Fruit fly (Drosophila melanogaster) whole organism, embryonic: ENCODE results near the gene nst.

Experiments
- Adf1 ChIP-seq: fragments of 200-800 bp; sonication (Bioruptor generic); IDR thresholded peaks from 2 replicates; pipeline ENCODE4 v1.3.6; 2022; ENCODE audit warnings: missing biosample characterization, missing genetic modification characterization
- Atf3 ChIP-seq: fragments of 200-800 bp; sonication (Bioruptor generic); optimal IDR thresholded peaks from 3 replicates; lab custom pipeline; 2016; ENCODE audit warnings: missing biosample characterization, missing genetic modification characterization
- Atf6 ChIP-seq: fragments of 200-800 bp; sonication (Bioruptor generic); IDR thresholded peaks from 2 replicates; pipeline ENCODE4 v1.3.6; 2022; ENCODE audit warnings: missing biosample characterization, missing genetic modification characterization
- B-H2 ChIP-seq: fragments of 200-800 bp; sonication (Bioruptor generic); optimal IDR thresholded peaks from 2 replicates; lab custom pipeline; 2018; ENCODE audit warnings: missing biosample characterization, mild to moderate bottlenecking, missing genetic modification characterization
- CG10209 ChIP-seq: fragments of 200-800 bp; sonication (Bioruptor generic); optimal IDR thresholded peaks from 3 replicates; lab custom pipeline; 2017; ENCODE audit warnings: missing biosample characterization, mild to moderate bottlenecking, missing genetic modification characterization, missing genetic modification reagents
- CG11398 ChIP-seq: fragments of 200-800 bp; sonication (Bioruptor generic); optimal IDR thresholded peaks from 2 replicates; lab custom pipeline; 2016; ENCODE audit warnings: missing biosample characterization, missing genetic modification characterization
- CG11723 ChIP-seq: fragments of 200-800 bp; sonication (Bioruptor generic); optimal IDR thresholded peaks from 2 replicates; lab custom pipeline; 2017; ENCODE audit warnings: missing biosample characterization, mild to moderate bottlenecking, missing genetic modification characterization
- CG12942 ChIP-seq: fragments of 200-800 bp; sonication (Bioruptor generic); optimal IDR thresholded peaks from 3 replicates; lab custom pipeline; 2016; ENCODE audit warnings: missing biosample characterization, missing genetic modification characterization
- CG13123 ChIP-seq: fragments of 200-800 bp; sonication (Bioruptor generic); optimal IDR thresholded peaks from 2 replicates; lab custom pipeline; 2016; ENCODE audit warnings: missing biosample characterization, missing genetic modification characterization
- CG14965 ChIP-seq: fragments of 200-800 bp; sonication (Bioruptor generic); optimal IDR thresholded peaks from 2 replicates; lab custom pipeline; 2016; ENCODE audit warnings: missing biosample characterization, missing genetic modification characterization, borderline replicate concordance
- CG15696 ChIP-seq: fragments of 200-800 bp; sonication (Bioruptor generic); optimal IDR thresholded peaks from 2 replicates; lab custom pipeline; 2019; ENCODE audit warnings: missing biosample characterization, mild to moderate bottlenecking, missing genetic modification characterization, moderate library complexity
- CG17912 ChIP-seq: fragments of 200-800 bp; sonication (Bioruptor generic); optimal IDR thresholded peaks from 2 replicates; lab custom pipeline; 2018; ENCODE audit warnings: missing biosample characterization, mild to moderate bottlenecking, missing genetic modification characterization
- CG18011 ChIP-seq: fragments of 200-800 bp; sonication (Bioruptor generic); optimal IDR thresholded peaks from 2 replicates; lab custom pipeline; 2017; ENCODE audit warnings: missing biosample characterization, missing genetic modification characterization, mild to moderate bottlenecking, moderate library complexity, missing genotype
- CG2712 ChIP-seq: fragments of 200-800 bp; optimal IDR thresholded peaks from 3 replicates; lab custom pipeline; 2019; ENCODE audit warnings: missing biosample characterization, mild to moderate bottlenecking, missing genetic modification characterization, moderate library complexity
- CG4730 ChIP-seq: fragments of 200-800 bp; sonication (Bioruptor generic); IDR thresholded peaks from 2 replicates; pipeline ENCODE4 v1.3.6; 2022; ENCODE audit warnings: missing biosample characterization, missing genetic modification characterization
- CG5245 ChIP-seq: fragments of 200-800 bp; sonication (Bioruptor generic); optimal IDR thresholded peaks from 3 replicates; lab custom pipeline; 2016; ENCODE audit warnings: missing biosample characterization, missing genetic modification characterization
- CG6254 ChIP-seq: fragments of 200-800 bp; sonication (Bioruptor generic); optimal IDR thresholded peaks from 3 replicates; lab custom pipeline; 2017; ENCODE audit warnings: mild to moderate bottlenecking, missing biosample characterization, missing genetic modification reagents, missing genetic modification characterization
- CG6272 ChIP-seq: fragments of 200-800 bp; sonication (Bioruptor generic); IDR thresholded peaks from 2 replicates; pipeline ENCODE4 v1.3.6; 2022; ENCODE audit warnings: missing biosample characterization, missing genetic modification characterization
- CG6683 ChIP-seq: fragments of 200-800 bp; sonication (Bioruptor generic); optimal IDR thresholded peaks from 2 replicates; lab custom pipeline; 2017; ENCODE audit warnings: missing biosample characterization, mild to moderate bottlenecking, missing genetic modification characterization, missing genetic modification reagents
- CG6689 ChIP-seq: fragments of 200-800 bp; sonication (Bioruptor generic); IDR thresholded peaks from 2 replicates; pipeline ENCODE4 v1.3.6; 2022; ENCODE audit warnings: missing biosample characterization, missing genetic modification characterization
- CG6791 ChIP-seq: fragments of 200-800 bp; sonication (Bioruptor generic); IDR thresholded peaks from 3 replicates; pipeline ENCODE4 v1.3.6; 2022; ENCODE audit warnings: missing biosample characterization, missing genetic modification characterization; ENCODE audit not compliant: partially characterized antibody
- CG6813 ChIP-seq: fragments of 200-800 bp; sonication (Bioruptor generic); optimal IDR thresholded peaks from 2 replicates; lab custom pipeline; 2017; ENCODE audit warnings: missing biosample characterization, missing genetic modification characterization, mild to moderate bottlenecking, moderate library complexity, missing genetic modification reagents
- CG7987 ChIP-seq: fragments of 200-800 bp; sonication (Bioruptor generic); optimal IDR thresholded peaks from 2 replicates; lab custom pipeline; 2018; ENCODE audit warnings: missing biosample characterization, mild to moderate bottlenecking, missing genetic modification characterization, moderate library complexity
- CG8388 ChIP-seq: fragments of 200-800 bp; sonication (Bioruptor generic); optimal IDR thresholded peaks from 2 replicates; lab custom pipeline; 2019; ENCODE audit warnings: missing biosample characterization, mild to moderate bottlenecking, missing genetic modification characterization, moderate library complexity
- CG8924 ChIP-seq: fragments of 200-800 bp; optimal IDR thresholded peaks from 3 replicates; lab custom pipeline; 2019; ENCODE audit warnings: missing biosample characterization, mild to moderate bottlenecking, missing genetic modification characterization, moderate library complexity
- CG9876 ChIP-seq: fragments of 200-800 bp; sonication (Bioruptor generic); optimal IDR thresholded peaks from 2 replicates; lab custom pipeline; 2016; ENCODE audit warnings: missing biosample characterization, missing genetic modification characterization
- CTCF ChIP-seq: fragments of 200-800 bp; sonication (Bioruptor generic); optimal IDR thresholded peaks from 2 replicates; lab custom pipeline; 2017; ENCODE audit warnings: missing biosample characterization, mild to moderate bottlenecking, missing genetic modification characterization, moderate library complexity
- Fer1 ChIP-seq: fragments of 200-800 bp; sonication (Bioruptor generic); optimal IDR thresholded peaks from 2 replicates; lab custom pipeline; 2017; ENCODE audit warnings: missing biosample characterization, mild to moderate bottlenecking, missing genetic modification characterization
- HLH4C ChIP-seq: fragments of 200-800 bp; sonication (Bioruptor generic); IDR thresholded peaks from 3 replicates; pipeline ENCODE4 v1.3.6; 2022; ENCODE audit warnings: missing biosample characterization, missing genetic modification characterization; ENCODE audit not compliant: partially characterized antibody
- HmgZ ChIP-seq: fragments of 200-800 bp; sonication (Bioruptor generic); optimal IDR thresholded peaks from 2 replicates; lab custom pipeline; 2018; ENCODE audit warnings: missing biosample characterization, mild to moderate bottlenecking, missing genetic modification characterization
- Hmx ChIP-seq: fragments of 200-800 bp; sonication (Bioruptor generic); optimal IDR thresholded peaks from 2 replicates; lab custom pipeline; 2016; ENCODE audit warnings: missing biosample characterization, missing genetic modification characterization
- Kr ChIP-seq: fragments of 200-800 bp; sonication (Bioruptor generic); optimal IDR thresholded peaks from 2 replicates; lab custom pipeline; 2017; ENCODE audit warnings: missing biosample characterization, mild to moderate bottlenecking, missing genetic modification characterization
- Mad ChIP-seq: fragments of 200-800 bp; sonication (Bioruptor generic); optimal IDR thresholded peaks from 2 replicates; lab custom pipeline; 2016; ENCODE audit warnings: missing biosample characterization, missing genetic modification characterization
- Myb ChIP-seq: fragments of 200-800 bp; sonication (Bioruptor generic); optimal IDR thresholded peaks from 2 replicates; lab custom pipeline; 2016; ENCODE audit warnings: missing biosample characterization, missing genetic modification characterization
- Rx ChIP-seq: fragments of 200-800 bp; sonication (Bioruptor generic); IDR thresholded peaks from 2 replicates; pipeline ENCODE4 v1.3.6; 2022; ENCODE audit warnings: missing biosample characterization, missing genetic modification characterization
- Sin3A ChIP-seq: fragments of >200 bp; optimal IDR thresholded peaks from 2 replicates; lab custom pipeline; 2018
- Sox100B ChIP-seq: fragments of 200-800 bp; sonication (Bioruptor generic); optimal IDR thresholded peaks from 3 replicates; lab custom pipeline; 2018; ENCODE audit warnings: missing biosample characterization, mild to moderate bottlenecking, missing genetic modification characterization
- Sry-β ChIP-seq: fragments of 200-800 bp; sonication (Bioruptor generic); optimal IDR thresholded peaks from 2 replicates; lab custom pipeline; 2018; ENCODE audit warnings: missing biosample characterization, mild to moderate bottlenecking, missing genetic modification characterization, moderate library complexity
- Sry-δ ChIP-seq: fragments of 200-800 bp; sonication (Bioruptor generic); optimal IDR thresholded peaks from 2 replicates; lab custom pipeline; 2016; ENCODE audit warnings: missing biosample characterization, missing genetic modification characterization
- Vsx1 ChIP-seq: fragments of 200-800 bp; sonication (Bioruptor generic); optimal IDR thresholded peaks from 2 replicates; lab custom pipeline; 2017; ENCODE audit warnings: missing biosample characterization, mild to moderate bottlenecking, missing genetic modification characterization, missing genetic modification reagents
- ab ChIP-seq: fragments of 200-800 bp; sonication (Bioruptor generic); optimal IDR thresholded peaks from 2 replicates; lab custom pipeline; 2016; ENCODE audit warnings: missing biosample characterization, missing genetic modification characterization
- chif ChIP-seq, 2 experiments: fragments of 200-800 bp; sonication (Bioruptor generic); optimal IDR thresholded peaks; 3 replicates each; lab custom pipeline; 2016; ENCODE audit warnings: missing biosample characterization in 2 of 2, missing genetic modification characterization in 2 of 2
- dm ChIP-seq: fragments of 200-800 bp; sonication (Bioruptor generic); optimal IDR thresholded peaks from 3 replicates; lab custom pipeline; 2016; ENCODE audit warnings: missing biosample characterization, missing genetic modification characterization
- gem ChIP-seq: fragments of 200-800 bp; sonication (Bioruptor generic); optimal IDR thresholded peaks from 2 replicates; lab custom pipeline; 2019; ENCODE audit warnings: missing biosample characterization, mild to moderate bottlenecking, missing genetic modification characterization, moderate library complexity
- jumu ChIP-seq: fragments of 200-800 bp; sonication (Bioruptor generic); optimal IDR thresholded peaks from 3 replicates; lab custom pipeline; 2016; ENCODE audit warnings: missing biosample characterization, missing genetic modification characterization
- kah ChIP-seq: fragments of 200-800 bp; sonication (Bioruptor generic); optimal IDR thresholded peaks from 2 replicates; lab custom pipeline; 2018; ENCODE audit warnings: missing biosample characterization, mild to moderate bottlenecking, missing genetic modification characterization
- pita ChIP-seq: fragments of 200-800 bp; sonication (Bioruptor generic); optimal IDR thresholded peaks from 2 replicates; lab custom pipeline; 2017; ENCODE audit warnings: missing biosample characterization, mild to moderate bottlenecking, missing genetic modification characterization
- salm ChIP-seq: fragments of 200-800 bp; sonication (Bioruptor generic); optimal IDR thresholded peaks from 2 replicates; lab custom pipeline; 2018; ENCODE audit warnings: missing biosample characterization, mild to moderate bottlenecking, missing genetic modification characterization
- toy ChIP-seq: fragments of 200-800 bp; sonication (Bioruptor generic); IDR thresholded peaks from 2 replicates; pipeline ENCODE4 v1.3.6; 2022; ENCODE audit warnings: missing biosample characterization, missing genetic modification characterization
- vnd ChIP-seq: fragments of 200-800 bp; sonication (Bioruptor generic); IDR thresholded peaks from 3 replicates; pipeline ENCODE4 v1.3.6; 2022; ENCODE audit warnings: missing biosample characterization, missing genetic modification characterization; ENCODE audit not compliant: partially characterized antibody
- wek ChIP-seq: fragments of 200-800 bp; sonication (Bioruptor generic); optimal IDR thresholded peaks from 3 replicates; lab custom pipeline; 2018; ENCODE audit warnings: missing biosample characterization, mild to moderate bottlenecking, missing genetic modification characterization, moderate library complexity

nst gene

DNA sequence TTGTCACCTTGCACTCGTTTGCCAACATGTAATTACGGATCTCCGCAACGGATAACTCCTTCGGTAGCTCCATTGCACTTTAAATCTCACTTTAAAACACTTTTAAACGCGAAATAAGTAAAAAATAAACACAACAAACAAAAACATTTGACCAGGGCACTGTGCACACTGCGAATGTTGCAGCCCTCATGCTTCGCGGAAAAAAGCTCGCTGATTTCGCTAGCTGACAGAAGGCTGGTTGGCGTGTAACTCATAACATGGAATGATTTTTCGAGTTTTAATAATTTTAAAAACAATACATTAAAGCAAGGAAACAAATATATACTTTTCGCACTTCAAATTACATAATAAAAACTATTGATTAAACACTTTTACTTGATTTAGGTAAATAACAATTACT, 42.4 kb upstream of the nst start, which contains the start of gene sowah (continued):
- TF ChIP-seq Mad (GFP tag; lab: Kevin White, UChicago): peak; percentile 40
- peak; percentile 25 for TF ChIP-seq kah
- TF ChIP-seq Sox100B: peak; percentile 23
- TF ChIP-seq CG11723 (GFP tag; lab: Kevin White, UChicago): no peak
- peak; percentile 100 for TF ChIP-seq CG18011 (GFP tag; lab: Kevin White, UChicago)
- TF ChIP-seq Vsx1 (GFP tag; lab: Kevin White, UChicago): no peak
- TF ChIP-seq pita (GFP tag; lab: Kevin White, UChicago): no peak
- no peak for TF ChIP-seq Sry-β (GFP tag; lab: Kevin White, UChicago)
- no peak for TF ChIP-seq salm
- peak; percentile 2 for TF ChIP-seq CG10209 (GFP tag; lab: Kevin White, UChicago)
- peak; percentile 61 for TF ChIP-seq Sin3A (lab: Kevin White, UChicago)
- peak; percentile 41 for TF ChIP-seq CG17912
- 0 out of 3 replicates have a peak, but pooled peaks have one; percentile 28 for TF ChIP-seq HLH4C (GFP tag; lab: Robert Waterston, UW)
- TF ChIP-seq CG4730: no peak
- peak; percentile 24 for TF ChIP-seq B-H2 (GFP tag; lab: Kevin White, UChicago)
- peak; percentile 52 for TF ChIP-seq dm
- TF ChIP-seq CG15696 (tag; lab: Kevin White, UChicago): peak; percentile 23
- TF ChIP-seq jumu (GFP tag; lab: Kevin White, UChicago): peak; percentile 26
- TF ChIP-seq CG6813: no peak
- peak; percentile 45 for TF ChIP-seq CG8924
- TF ChIP-seq toy (GFP tag; lab: Robert Waterston, UW): no peak
- peak; percentile 52 for TF ChIP-seq Sry-δ (GFP tag; lab: Kevin White, UChicago)
- peak; percentile 9 for TF ChIP-seq CG13123
- peak; percentile 62 for TF ChIP-seq CG2712 (tag; lab: Kevin White, UChicago)
- TF ChIP-seq gem (tag; lab: Kevin White, UChicago): peak; percentile 28
- TF ChIP-seq Fer1: no peak
- no peak for TF ChIP-seq CG14965
- TF ChIP-seq ab (GFP tag; lab: Kevin White, UChicago): peak; percentile 0
- TF ChIP-seq Atf6 (GFP tag; lab: Robert Waterston, UW): no peak
- peak; percentile 45 for TF ChIP-seq CTCF
- TF ChIP-seq CG6689 (GFP tag; lab: Robert Waterston, UW): peak; percentile 37; the same call in 1 of the 2 replicates
- TF ChIP-seq CG6272 (GFP tag; lab: Robert Waterston, UW): peak; percentile 60; the same call in 1 of the 2 replicates
- peak; percentile 37 to 79 for TF ChIP-seq chif (GFP tag; optimal IDR thresholded peaks at IDR 0.05; lab: Kevin White, UChicago)
- TF ChIP-seq CG6254 (GFP tag; lab: Kevin White, UChicago): no peak
- TF ChIP-seq CG12942 (GFP tag; lab: Kevin White, UChicago): peak; percentile 45
- TF ChIP-seq CG8388 (GFP tag; lab: Kevin White, UChicago): no peak
- no peak for TF ChIP-seq Hmx (GFP tag; lab: Kevin White, UChicago)
- TF ChIP-seq CG6791 (GFP tag; lab: Robert Waterston, UW): peak; percentile 80
- TF ChIP-seq CG5245 (GFP tag; lab: Kevin White, UChicago): peak; percentile 10
- TF ChIP-seq CG7987 (GFP tag; lab: Kevin White, UChicago): peak; percentile 43
- no peak for TF ChIP-seq CG6683
- TF ChIP-seq Adf1 (GFP tag; lab: Robert Waterston, UW): peak; percentile 22; the same call in 1 of the 2 replicates
- TF ChIP-seq vnd: no peak
- TF ChIP-seq Atf3: peak; percentile 55
- TF ChIP-seq Kr (GFP tag; lab: Kevin White, UChicago): no peak
- TF ChIP-seq CG9876 (GFP tag; lab: Kevin White, UChicago): peak; percentile 68
- peak; percentile 38 for TF ChIP-seq CG11398 (GFP tag; lab: Kevin White, UChicago)
- TF ChIP-seq Rx (GFP tag; lab: Robert Waterston, UW): no peak
- peak; percentile 55 for TF ChIP-seq Myb (GFP tag; lab: Kevin White, UChicago)
- TF ChIP-seq wek: no peak
- peak; percentile 76 for TF ChIP-seq HmgZ
